Worm (Caenorhabditis elegans) whole organism, L1 larva: ENCODE results near the gene ppm-1.H.

Experiments
- F16B12.6 ChIP-seq: fragments of 150-350 bp; optimal IDR thresholded peaks from 2 replicates; lab custom pipeline; 2014; ENCODE audit warnings: missing biosample characterization, missing genetic modification characterization
- Y116A8C.19 ChIP-seq: sonication (generic microtip); optimal IDR thresholded peaks from 2 replicates; lab custom pipeline; 2016; ENCODE audit warnings: missing compliant biosample characterization, missing genetic modification characterization, borderline replicate concordance
- aly-2 ChIP-seq: fragments of 150-350 bp; optimal IDR thresholded peaks from 2 replicates; lab custom pipeline; 2014; ENCODE audit warnings: missing biosample characterization, missing genetic modification characterization
- ama-1 ChIP-seq: fragments of 150-350 bp; optimal IDR thresholded peaks from 2 replicates; lab custom pipeline; 2014
- blmp-1 ChIP-seq: fragments of 150-350 bp; optimal IDR thresholded peaks from 2 replicates; lab custom pipeline; 2014; ENCODE audit warnings: missing biosample characterization, missing genetic modification characterization
- ceh-63 ChIP-seq: fragments of 200-800 bp; sonication (Bioruptor generic); optimal IDR thresholded peaks from 2 replicates; lab custom pipeline; 2018; ENCODE audit warnings: mild to moderate bottlenecking, missing genetic modification characterization, missing compliant biosample characterization
- ces-1 ChIP-seq: fragments of 150-350 bp; optimal IDR thresholded peaks from 2 replicates; lab custom pipeline; 2014; ENCODE audit warnings: missing biosample characterization, missing genetic modification reagents, missing genetic modification characterization
- dpl-1 ChIP-seq, 3 experiments: fragments of 150-350 bp in 2 of 3; sonication (generic microtip) in 1 of 3; optimal IDR thresholded peaks; 2 replicates each; lab custom pipeline; 2014 to 2017; ENCODE audit warnings: missing biosample characterization in 3 of 3, missing genetic modification characterization in 3 of 3, missing genetic modification reagents in 3 of 3
- efl-1 ChIP-seq, 4 experiments: fragments of 150-350 bp; optimal IDR thresholded peaks in 3 of 4; peaks in 1 of 4; 1 replicate in 1 of 4; 2 replicates in 3 of 4; lab custom pipeline; 2014; ENCODE audit warnings: missing biosample characterization in 2 of 4, missing genetic modification characterization in 2 of 4, missing genetic modification reagents in 2 of 4
- efl-3 ChIP-seq: fragments of 200-800 bp; sonication (Bioruptor generic); optimal IDR thresholded peaks from 2 replicates; lab custom pipeline; 2018; ENCODE audit warnings: mild to moderate bottlenecking, missing genetic modification characterization, missing compliant biosample characterization
- fkh-10 ChIP-seq: sonication (generic microtip); optimal IDR thresholded peaks from 2 replicates; lab custom pipeline; 2017; ENCODE audit warnings: missing biosample characterization, missing genetic modification reagents, missing genetic modification characterization
- fkh-8 ChIP-seq: sonication (generic microtip); optimal IDR thresholded peaks from 2 replicates; lab custom pipeline; 2016; ENCODE audit warnings: mild to moderate bottlenecking, missing genetic modification characterization, missing compliant biosample characterization
- fos-1 ChIP-seq: fragments of 150-350 bp; optimal IDR thresholded peaks from 2 replicates; lab custom pipeline; 2014; ENCODE audit warnings: missing biosample characterization, missing genetic modification characterization
- grh-1 ChIP-seq: fragments of 200-800 bp; sonication (Bioruptor generic); IDR thresholded peaks from 2 replicates; pipeline ENCODE4 v1.3.6; 2022; ENCODE audit warnings: missing genetic modification reagents, missing genetic modification characterization, missing compliant biosample characterization
- irx-1 ChIP-seq: sonication (generic microtip); optimal IDR thresholded peaks from 2 replicates; lab custom pipeline; 2016; ENCODE audit warnings: missing genetic modification characterization, missing compliant biosample characterization
- isw-1 ChIP-seq: fragments of 200-800 bp; sonication (Bioruptor generic); IDR thresholded peaks from 2 replicates; pipeline ENCODE4 v1.3.6; 2022; ENCODE audit warnings: missing genetic modification characterization, missing compliant biosample characterization
- lin-13 ChIP-seq: fragments of 150-350 bp; optimal IDR thresholded peaks from 2 replicates; lab custom pipeline; 2014; ENCODE audit warnings: missing biosample characterization, missing genetic modification reagents, missing genetic modification characterization
- lin-15B ChIP-seq: fragments of 150-350 bp; sonication (generic microtip); optimal IDR thresholded peaks from 3 replicates; lab custom pipeline; 2014; ENCODE audit warnings: missing biosample characterization, missing genetic modification characterization
- lin-35 ChIP-seq, 2 experiments: fragments of 150-350 bp; optimal IDR thresholded peaks; 2 replicates each; lab custom pipeline; 2014; ENCODE audit warnings: missing biosample characterization in 2 of 2, missing genetic modification characterization in 2 of 2, missing genetic modification reagents in 2 of 2
- lsy-2 ChIP-seq, 2 experiments: fragments of 150-350 bp; optimal IDR thresholded peaks; 2 replicates each; lab custom pipeline; 2014; ENCODE audit warnings: missing biosample characterization in 2 of 2, missing genetic modification characterization in 2 of 2
- mef-2 ChIP-seq: fragments of 150-350 bp; optimal IDR thresholded peaks from 2 replicates; lab custom pipeline; 2014; ENCODE audit warnings: missing biosample characterization, missing genetic modification characterization
- mep-1 ChIP-seq: fragments of 150-350 bp; optimal IDR thresholded peaks from 2 replicates; lab custom pipeline; 2014; ENCODE audit warnings: missing biosample characterization, missing genetic modification characterization
- nhr-11 ChIP-seq: fragments of 150-350 bp; optimal IDR thresholded peaks from 2 replicates; lab custom pipeline; 2014; ENCODE audit warnings: missing biosample characterization, missing genetic modification characterization
- nhr-20 ChIP-seq: sonication (generic microtip); optimal IDR thresholded peaks from 2 replicates; lab custom pipeline; 2016; ENCODE audit warnings: mild to moderate bottlenecking, missing genetic modification characterization, missing compliant biosample characterization
- nhr-28 ChIP-seq: fragments of 150-350 bp; optimal IDR thresholded peaks from 2 replicates; lab custom pipeline; 2014; ENCODE audit warnings: missing biosample characterization, missing genetic modification characterization
- nhr-47 ChIP-seq: sonication (generic microtip); optimal IDR thresholded peaks from 2 replicates; lab custom pipeline; 2016; ENCODE audit warnings: mild to moderate bottlenecking, missing genetic modification characterization, moderate library complexity, missing compliant biosample characterization
- nhr-71 ChIP-seq: sonication (generic microtip); optimal IDR thresholded peaks from 2 replicates; lab custom pipeline; 2016; ENCODE audit warnings: mild to moderate bottlenecking, missing genetic modification characterization, moderate library complexity, missing compliant biosample characterization
- nhr-76 ChIP-seq: sonication (generic microtip); optimal IDR thresholded peaks from 2 replicates; lab custom pipeline; 2017; ENCODE audit warnings: missing biosample characterization, missing genetic modification characterization
- pqm-1 ChIP-seq: sonication (generic microtip); optimal IDR thresholded peaks from 3 replicates; lab custom pipeline; 2017; ENCODE audit warnings: missing biosample characterization, missing genetic modification characterization
- rnt-1 ChIP-seq: sonication (generic microtip); optimal IDR thresholded peaks from 2 replicates; lab custom pipeline; 2016; ENCODE audit warnings: mild to moderate bottlenecking, missing genetic modification characterization, moderate library complexity, missing compliant biosample characterization
- skn-1 ChIP-seq: fragments of 150-350 bp; optimal IDR thresholded peaks from 2 replicates; lab custom pipeline; 2014; ENCODE audit warnings: missing biosample characterization, missing genetic modification characterization
- sptf-1 ChIP-seq: fragments of 150-350 bp; optimal IDR thresholded peaks from 2 replicates; lab custom pipeline; 2014; ENCODE audit warnings: missing biosample characterization, missing genetic modification characterization
- swsn-7 ChIP-seq: sonication (generic microtip); optimal IDR thresholded peaks from 2 replicates; lab custom pipeline; 2016; ENCODE audit warnings: missing genetic modification characterization, missing compliant biosample characterization
- tbx-2 ChIP-seq: sonication (generic microtip); optimal IDR thresholded peaks from 2 replicates; lab custom pipeline; 2016; ENCODE audit warnings: missing genetic modification characterization, missing compliant biosample characterization
- unc-86 ChIP-seq: sonication (generic microtip); optimal IDR thresholded peaks from 2 replicates; lab custom pipeline; 2016; ENCODE audit warnings: missing genetic modification characterization, missing compliant biosample characterization
- xbp-1 ChIP-seq: sonication (generic microtip); optimal IDR thresholded peaks from 2 replicates; lab custom pipeline; 2016; ENCODE audit warnings: missing genetic modification characterization, missing compliant biosample characterization
- zip-4 ChIP-seq: fragments of 200-800 bp; sonication (Bioruptor generic); optimal IDR thresholded peaks from 2 replicates; lab custom pipeline; 2018; ENCODE audit warnings: mild to moderate bottlenecking, missing genetic modification characterization, moderate library complexity, missing compliant biosample characterization
- ztf-11 ChIP-seq, 2 experiments: sonication (generic microtip); optimal IDR thresholded peaks; 2 replicates each; lab custom pipeline; 2016 to 2017; ENCODE audit warnings: missing genetic modification characterization in 2 of 2, missing biosample characterization in 1 of 2, missing compliant biosample characterization in 1 of 2

Gene ppm-1.H

ce11 chrIV:12289149-12289548 is 21.0 kb upstream of the ppm-1.H start, which contains the start of gene C42C1.9:
C42C1.9 (plus strand) TSS chrIV:12289449.
- TF ChIP-seq zip-4 (GFP tag; lab: Kevin White, UChicago) (no peak), fkh-8 (tag; lab: Kevin White, UChicago) (no peak), efl-3 (no peak), grh-1 (GFP tag; lab: Robert Waterston, UW) (no peak), fkh-10 (GFP tag; lab: Kevin White, UChicago) (no peak), lin-35 (GFP tag; optimal IDR thresholded peaks at IDR 0.05; lab: Kevin White, UChicago) (no peak), pqm-1 (no peak), tbx-2 (no peak), skn-1 (tag; lab: Kevin White, UChicago) (no peak), nhr-20 (tag; lab: Kevin White, UChicago) (no peak), isw-1 (GFP tag; lab: Robert Waterston, UW) (no peak), ceh-63 (no peak), unc-86 (tag; lab: Kevin White, UChicago) (no peak), lin-13 (no peak), irx-1 (no peak), nhr-71 (tag; lab: Kevin White, UChicago) (no peak), nhr-28 (tag; lab: Kevin White, UChicago) (no peak), ztf-11 (tag; optimal IDR thresholded peaks at IDR 0.05; lab: Kevin White, UChicago) (no peak)

- no peak for TF ChIP-seq nhr-47
- TF ChIP-seq aly-2: no peak
- no peak for TF ChIP-seq fos-1 (tag; lab: Kevin White, UChicago)
- no peak for TF ChIP-seq Y116A8C.19 (tag; lab: Kevin White, UChicago)
- no peak for TF ChIP-seq nhr-71 (tag; lab: Kevin White, UChicago)
- TF ChIP-seq F16B12.6 (tag; lab: Kevin White, UChicago): no peak
- no peak for TF ChIP-seq mef-2
- no peak for TF ChIP-seq lsy-2 (tag; optimal IDR thresholded peaks at IDR 0.05; lab: Kevin White, UChicago)
Observed at ce11 chrIV:12287628-12288027, 19.5 kb upstream of the ppm-1.H start, which contains the start of gene erl-1. erl-1 (plus strand) TSS chrIV:12287928.

ce11 chrIV:12282873-12283272 is 14.8 kb upstream of the ppm-1.H start, which contains the start of gene hpo-12:
hpo-12 (plus strand) TSS chrIV:12283173.
- TF ChIP-seq grh-1 (GFP tag; lab: Robert Waterston, UW) (no peak), rnt-1 (no peak), skn-1 (tag; lab: Kevin White, UChicago) (no peak), tbx-2 (no peak), nhr-11 (no peak), lin-15B (no peak)

- peak; percentile 15 for TF ChIP-seq blmp-1 (tag; lab: Kevin White, UChicago)
- peak; percentile 32 for TF ChIP-seq xbp-1
- peak; percentile 82 for TF ChIP-seq F16B12.6 (tag; lab: Kevin White, UChicago)
- peak; percentile 1 to 30 for TF ChIP-seq efl-1 (optimal IDR thresholded peaks at IDR 0.05; lab: Kevin White, UChicago)
- TF ChIP-seq efl-1 (GFP tag; optimal IDR thresholded peaks at IDR 0.05 in 1 of 2; lab: Kevin White, UChicago): peak in 1 of 2 experiments; percentile 45
- TF ChIP-seq sptf-1 (tag; lab: Kevin White, UChicago): no peak
- TF ChIP-seq ces-1 (GFP tag; lab: Kevin White, UChicago): no peak
- peak; percentile 53 for TF ChIP-seq mep-1 (tag; lab: Kevin White, UChicago)
- TF ChIP-seq dpl-1 (GFP tag; optimal IDR thresholded peaks at IDR 0.05; lab: Kevin White, UChicago): peak in 1 of 3 experiments; percentile 39
- TF ChIP-seq nhr-76: no peak
- peak; percentile 3 for TF ChIP-seq swsn-7 (tag; lab: Kevin White, UChicago)
- peak; percentile 54 to 61 for TF ChIP-seq lsy-2 (tag; optimal IDR thresholded peaks at IDR 0.05; lab: Kevin White, UChicago)
- peak; percentile 1 to 14 for TF ChIP-seq lin-35 (GFP tag; optimal IDR thresholded peaks at IDR 0.05; lab: Kevin White, UChicago)
- no peak for TF ChIP-seq ama-1 (lab: Kevin White, UChicago)
Observed at ce11 chrIV:12282157-12282789, 14.2 kb upstream of the ppm-1.H start, which contains the start of the genes C42C1.12 and C42C1.19. C42C1.12 (minus strand) TSS chrIV:12282207. C42C1.19 (plus strand) TSS chrIV:12282739.
